Fruit fly (Drosophila melanogaster): ENCODE data around the gene TfIIEalpha.

TfIIEalpha gene

dm6 chr3L:11696294-11697116, 14.7 kb downstream of the TfIIEalpha start, which contains the start of gene Dph1 (continued):
- TF ChIP-seq sd (tag; optimal IDR thresholded peaks at IDR 0.05) (peak; percentile 81), CG30403 (GFP tag; optimal IDR thresholded peaks at IDR 0.05) (peak; percentile 85), lmd (GFP tag; IDR thresholded peaks at IDR 0.05) (peak; percentile 86; the same call in 1 of the 2 replicates), pnt (GFP tag; optimal IDR thresholded peaks at IDR 0.05) (peak; percentile 68), dm (GFP tag; optimal IDR thresholded peaks at IDR 0.05) (peak; percentile 88), btn (GFP tag; optimal IDR thresholded peaks at IDR 0.05) (peak; percentile 88), emc (GFP tag; optimal IDR thresholded peaks at IDR 0.05) (peak; percentile 86), CG14860 (GFP tag; IDR thresholded peaks at IDR 0.05; ENCODE audit: partially characterized antibody) (no peak), zfh2 (GFP tag; optimal IDR thresholded peaks at IDR 0.05) (peak; percentile 52), vvl (GFP tag; IDR thresholded peaks at IDR 0.05) (peak; percentile 85), oc (tag; optimal IDR thresholded peaks at IDR 0.05) (peak; percentile 91), nau (GFP tag; optimal IDR thresholded peaks at IDR 0.05) (peak; percentile 72), jigr1 (GFP tag; IDR thresholded peaks at IDR 0.05) (0 out of 3 replicates have a peak, but pooled peaks have one; percentile 69), ab (GFP tag; optimal IDR thresholded peaks at IDR 0.05) (peak; percentile 77), NFAT (GFP tag; IDR thresholded peaks at IDR 0.05) (peak; percentile 85; the same call in 1 of the 2 replicates), CG15269 (tag; optimal IDR thresholded peaks at IDR 0.05) (peak; percentile 84), CG34224 (GFP tag; IDR thresholded peaks at IDR 0.05; ENCODE audit: partially characterized antibody) (peak; percentile 64), CG2712 (tag; optimal IDR thresholded peaks at IDR 0.05) (peak; percentile 89), Fer3 (tag; optimal IDR thresholded peaks at IDR 0.05) (peak; percentile 77), croc (GFP tag; conservative IDR thresholded peaks at IDR 0.05) (no peak; the same call in 1 of the 3 replicates), insv (GFP tag; optimal IDR thresholded peaks at IDR 0.05) (peak in 1 of 2 experiments; percentile 95), BtbVII (GFP tag; optimal IDR thresholded peaks at IDR 0.05) (peak; percentile 87), pros (GFP tag; optimal IDR thresholded peaks at IDR 0.05) (no peak), vfl (GFP tag; optimal IDR thresholded peaks at IDR 0.05) (peak; percentile 22), Dip2 (GFP tag; IDR thresholded peaks at IDR 0.05) (no peak), unc-4 (GFP tag; IDR thresholded peaks at IDR 0.05; ENCODE audit: partially characterized antibody) (no peak; the same call in 1 of the 2 replicates), Sox100B (GFP tag; optimal IDR thresholded peaks at IDR 0.05) (peak; percentile 62), CG4360 (GFP tag; IDR thresholded peaks at IDR 0.05) (peak; percentile 61), CG8388 (GFP tag; optimal IDR thresholded peaks at IDR 0.05) (peak; percentile 73), nom (GFP tag; optimal IDR thresholded peaks at IDR 0.05) (peak; percentile 85), CG6654 (GFP tag; optimal IDR thresholded peaks at IDR 0.05) (peak; percentile 47), dimm (GFP tag; IDR thresholded peaks at IDR 0.05) (no peak), CG9727 (GFP tag; optimal IDR thresholded peaks at IDR 0.05) (peak; percentile 90), kni (GFP tag; optimal IDR thresholded peaks at IDR 0.05) (peak; percentile 54), CG17385 (GFP tag; optimal IDR thresholded peaks at IDR 0.05) (peak; percentile 76), sim (GFP tag; IDR thresholded peaks at IDR 0.05) (peak; percentile 87), caup (GFP tag; optimal IDR thresholded peaks at IDR 0.05; ENCODE audit: severe bottlenecking) (peak; percentile 87), bigmax (GFP tag; optimal IDR thresholded peaks at IDR 0.05) (no peak), CG10565 (GFP tag; optimal IDR thresholded peaks at IDR 0.05) (peak; percentile 29), CG3281 (GFP tag; optimal IDR thresholded peaks at IDR 0.05) (peak; percentile 79), al (GFP tag; IDR thresholded peaks at IDR 0.05) (peak; percentile 40; the same call in 1 of the 2 replicates), CG12659 (GFP tag; optimal IDR thresholded peaks at IDR 0.05) (peak; percentile 89), ssp (GFP tag; IDR thresholded peaks at IDR 0.05) (peak; percentile 55; the same call in 1 of the 2 replicates), Dbx (GFP tag; IDR thresholded peaks at IDR 0.05) (peak; percentile 48; the same call in 1 of the 3 replicates), ci (GFP tag; IDR thresholded peaks at IDR 0.05) (peak; percentile 95), CG1603 (tag; optimal IDR thresholded peaks at IDR 0.05) (peak; percentile 93), CG4404 (GFP tag; IDR thresholded peaks at IDR 0.05) (peak; percentile 48; the same call in 1 of the 2 replicates), Atf3 (GFP tag; optimal IDR thresholded peaks at IDR 0.05) (peak; percentile 66)

All from whole organism, embryonic.